Worm (Caenorhabditis elegans) whole organism, L3 larva: ENCODE data around the gene mam-6.

ENCODE experiments used
- R02D3.7 ChIP-seq: fragments of 150-350 bp; optimal IDR thresholded peaks from 2 replicates; lab custom pipeline; 2014; ENCODE audit warnings: missing biosample characterization, missing genetic modification characterization
- ZK546.5 ChIP-seq: sonication (generic microtip); optimal IDR thresholded peaks from 2 replicates; lab custom pipeline; 2017; ENCODE audit warnings: missing biosample characterization, missing genetic modification characterization
- fos-1 ChIP-seq: fragments of 150-350 bp; optimal IDR thresholded peaks from 2 replicates; lab custom pipeline; 2014; ENCODE audit warnings: missing biosample characterization, missing genetic modification characterization
- nhr-76 ChIP-seq: fragments of 150-350 bp; sonication (generic microtip); optimal IDR thresholded peaks from 5 replicates; lab custom pipeline; 2014; ENCODE audit warnings: missing biosample characterization, missing genetic modification characterization
- pha-4 ChIP-seq: fragments of 150-350 bp; optimal IDR thresholded peaks from 2 replicates; lab custom pipeline; 2014; ENCODE audit warnings: missing biosample characterization, missing genetic modification reagents, missing genetic modification characterization
- skn-1 ChIP-seq: fragments of 150-350 bp; optimal IDR thresholded peaks from 2 replicates; lab custom pipeline; 2014; ENCODE audit warnings: missing biosample characterization, missing genetic modification characterization
- unc-39 ChIP-seq: sonication (generic microtip); optimal IDR thresholded peaks from 4 replicates; lab custom pipeline; 2017; ENCODE audit warnings: missing biosample characterization, missing genetic modification characterization

DNA sequence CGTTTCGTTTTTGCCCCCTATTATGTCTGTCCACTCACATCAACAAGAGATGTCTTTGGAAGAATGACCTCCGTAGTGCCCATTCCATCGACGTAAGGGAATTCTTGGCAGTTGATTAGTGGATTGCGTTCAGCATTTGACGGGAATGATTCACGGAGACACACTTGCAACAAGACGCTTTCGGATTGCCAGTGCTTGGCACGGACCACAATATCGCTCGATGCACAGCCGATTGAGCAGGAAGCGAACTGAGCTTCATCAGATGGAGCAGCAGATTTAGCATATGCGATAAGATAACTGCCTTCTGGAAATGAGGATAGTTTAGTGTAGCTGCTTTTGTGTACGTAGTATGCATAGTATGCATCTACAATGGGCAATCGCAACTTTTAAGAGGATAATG, 34.3 kb upstream of the mam-6 start:
- TF ChIP-seq fos-1 (tag; lab: Kevin White, UChicago) (no peak), nhr-76 (tag; lab: Kevin White, UChicago) (no peak), skn-1 (tag; lab: Kevin White, UChicago) (no peak), unc-39 (tag; lab: Kevin White, UChicago) (no peak), R02D3.7 (tag; lab: Kevin White, UChicago) (no peak), ZK546.5 (tag; lab: Kevin White, UChicago) (no peak), pha-4 (tag; lab: Kevin White, UChicago) (no peak)
